Fruit fly (Drosophila melanogaster): Measurements from ENCODE around the gene Skel.

DNA sequence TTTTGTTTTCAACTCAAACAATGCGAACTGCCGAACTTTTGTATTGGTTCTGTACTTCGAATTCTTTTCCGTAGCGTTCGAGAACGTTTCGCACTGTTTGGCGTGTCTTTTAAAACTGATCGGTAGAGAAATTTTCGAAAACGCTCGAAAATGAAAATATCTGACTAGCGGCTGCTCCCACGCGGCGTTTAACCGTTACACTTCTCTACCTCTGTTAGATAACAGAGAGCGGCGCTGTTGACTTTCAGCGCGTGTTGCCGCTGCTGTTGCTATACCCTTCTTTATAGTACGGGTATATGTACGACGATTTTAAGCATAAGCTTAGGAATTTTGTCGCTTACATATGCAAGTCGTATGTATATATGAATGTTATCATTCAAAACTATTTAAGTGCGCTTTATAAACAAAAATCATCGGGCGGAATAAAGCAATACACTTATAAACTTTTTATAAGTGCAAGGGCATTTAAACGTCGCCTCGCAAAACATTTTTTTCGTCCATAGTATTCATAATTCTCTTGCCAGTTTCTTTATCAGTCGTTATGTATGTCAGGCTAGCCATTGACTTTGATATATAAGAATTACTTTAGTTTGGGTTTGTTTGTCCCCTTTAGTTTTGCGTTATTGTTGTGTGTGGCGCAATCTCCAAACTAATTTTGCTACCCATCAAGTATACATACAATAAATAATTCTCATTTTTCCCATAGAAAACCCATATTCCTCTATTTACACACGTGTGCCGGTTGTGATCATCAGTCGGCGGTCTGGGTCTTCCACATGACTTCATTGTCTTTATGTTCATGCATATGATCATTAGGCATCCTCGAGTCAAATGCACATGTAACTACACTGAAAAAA is 5.7 kb upstream of the Skel start, which contains the start of gene Phyhd1:
- TF ChIP-seq CTCF (optimal IDR thresholded peaks at IDR 0.05) = no peak
- no peak for TF ChIP-seq CG8478 (optimal IDR thresholded peaks at IDR 0.05)

Measured in S2 (cell line).